Fruit fly (Drosophila melanogaster) whole organism: ENCODE measurements around the gene Nthl1.

Source experiments
- CG8478 ChIP-seq: fragments of >200 bp; optimal IDR thresholded peaks from 2 replicates; lab custom pipeline; 2018; ENCODE audit warnings: inconsistent platforms
- Dll ChIP-seq: fragments of >200 bp; optimal IDR thresholded peaks from 2 replicates; lab custom pipeline; 2017
- EcR ChIP-seq, 2 experiments: fragments of >200 bp; optimal IDR thresholded peaks; 2 replicates each; lab custom pipeline; 2017; ENCODE audit warnings: missing biosample characterization in 2 of 2, missing genetic modification characterization in 2 of 2, missing genetic modification reagents in 2 of 2
- psq ChIP-seq: fragments of >200 bp; optimal IDR thresholded peaks from 2 replicates; lab custom pipeline; 2017
- usp ChIP-seq: fragments of >200 bp; optimal IDR thresholded peaks from 2 replicates; lab custom pipeline; 2017; ENCODE audit warnings: missing biosample characterization, missing genetic modification characterization, mixed read lengths

DNA sequence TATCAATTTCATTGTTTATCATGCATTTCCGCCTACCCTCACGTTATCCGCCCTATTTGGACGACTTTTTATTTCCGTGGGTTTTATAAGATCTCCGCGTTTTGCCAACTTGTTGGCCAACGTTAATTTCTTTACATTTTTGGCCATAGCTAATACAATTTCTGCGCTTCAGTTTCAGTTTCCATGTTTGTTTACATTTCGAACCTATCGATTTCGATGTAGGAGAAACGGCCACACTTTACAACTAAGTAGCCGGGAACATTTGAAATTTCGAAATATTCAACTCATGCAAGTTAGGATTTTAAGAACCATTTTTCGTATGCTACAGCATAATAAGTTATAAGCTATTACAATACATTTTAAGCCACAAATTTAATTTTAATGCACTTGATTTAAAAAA, at the start of gene Nthl1:
- TF ChIP-seq psq (no peak), CG8478 (lab: Kevin White, UChicago) (no peak), Dll (lab: Kevin White, UChicago) (no peak), usp (GFP tag; lab: Kevin White, UChicago) (no peak), EcR (GFP tag; optimal IDR thresholded peaks at IDR 0.05; lab: Kevin White, UChicago) (no peak)
